Worm (Caenorhabditis elegans) whole organism, L1 larva: ENCODE results near the gene ugt-13.

Experiments used
- C16A3.4 ChIP-seq: fragments of 150-350 bp; optimal IDR thresholded peaks from 2 replicates; lab custom pipeline; 2014; ENCODE audit warnings: missing biosample characterization, missing genetic modification characterization
- C34B4.2 ChIP-seq: sonication (generic microtip); optimal IDR thresholded peaks from 2 replicates; lab custom pipeline; 2017; ENCODE audit warnings: mild to moderate bottlenecking, missing genetic modification characterization, missing compliant biosample characterization
- aly-2 ChIP-seq: fragments of 150-350 bp; optimal IDR thresholded peaks from 2 replicates; lab custom pipeline; 2014; ENCODE audit warnings: missing biosample characterization, missing genetic modification characterization
- ama-1 ChIP-seq: fragments of 150-350 bp; optimal IDR thresholded peaks from 2 replicates; lab custom pipeline; 2014
- blmp-1 ChIP-seq: fragments of 150-350 bp; optimal IDR thresholded peaks from 2 replicates; lab custom pipeline; 2014; ENCODE audit warnings: missing biosample characterization, missing genetic modification characterization
- ceh-88 ChIP-seq: fragments of 200-800 bp; sonication (Bioruptor generic); IDR thresholded peaks from 2 replicates; pipeline ENCODE4 v1.3.6; 2022; ENCODE audit warnings: missing genetic modification characterization, missing compliant biosample characterization
- ceh-90 ChIP-seq: sonication (generic microtip); optimal IDR thresholded peaks from 2 replicates; lab custom pipeline; 2016; ENCODE audit warnings: missing genetic modification characterization, missing compliant biosample characterization
- dpl-1 ChIP-seq, 3 experiments: fragments of 150-350 bp in 2 of 3; sonication (generic microtip) in 1 of 3; optimal IDR thresholded peaks; 2 replicates each; lab custom pipeline; 2014 to 2017; ENCODE audit warnings: missing biosample characterization in 3 of 3, missing genetic modification characterization in 3 of 3, missing genetic modification reagents in 3 of 3
- dsc-1 ChIP-seq: sonication (generic microtip); optimal IDR thresholded peaks from 2 replicates; lab custom pipeline; 2016; ENCODE audit warnings: mild to moderate bottlenecking, missing genetic modification characterization, missing compliant biosample characterization
- efl-1 ChIP-seq, 4 experiments: fragments of 150-350 bp; optimal IDR thresholded peaks in 3 of 4; peaks in 1 of 4; 1 replicate in 1 of 4; 2 replicates in 3 of 4; lab custom pipeline; 2014; ENCODE audit warnings: missing biosample characterization in 2 of 4, missing genetic modification characterization in 2 of 4, missing genetic modification reagents in 2 of 4
- egl-13 ChIP-seq: sonication (generic microtip); optimal IDR thresholded peaks from 2 replicates; lab custom pipeline; 2016; ENCODE audit warnings: missing genotype, missing genetic modification reagents, missing genetic modification characterization, missing compliant biosample characterization
- elt-3 ChIP-seq, 6 experiments: fragments of 150-350 bp in 1 of 6; sonication (generic microtip); optimal IDR thresholded peaks; 2 replicates each; lab custom pipeline; 2017 to 2018; ENCODE audit warnings: missing biosample characterization in 6 of 6, missing genetic modification characterization in 6 of 6, inconsistent platforms in 1 of 6
- fkh-10 ChIP-seq: sonication (generic microtip); optimal IDR thresholded peaks from 2 replicates; lab custom pipeline; 2017; ENCODE audit warnings: missing biosample characterization, missing genetic modification reagents, missing genetic modification characterization
- fkh-8 ChIP-seq: sonication (generic microtip); optimal IDR thresholded peaks from 2 replicates; lab custom pipeline; 2016; ENCODE audit warnings: mild to moderate bottlenecking, missing genetic modification characterization, missing compliant biosample characterization
- fos-1 ChIP-seq: fragments of 150-350 bp; optimal IDR thresholded peaks from 2 replicates; lab custom pipeline; 2014; ENCODE audit warnings: missing biosample characterization, missing genetic modification characterization
- lin-14 ChIP-seq: fragments of 200-800 bp; sonication (Bioruptor generic); optimal IDR thresholded peaks from 2 replicates; lab custom pipeline; 2018; ENCODE audit warnings: mild to moderate bottlenecking, missing genetic modification characterization, moderate library complexity, missing compliant biosample characterization
- lin-35 ChIP-seq, 2 experiments: fragments of 150-350 bp; optimal IDR thresholded peaks; 2 replicates each; lab custom pipeline; 2014; ENCODE audit warnings: missing biosample characterization in 2 of 2, missing genetic modification characterization in 2 of 2, missing genetic modification reagents in 2 of 2
- lir-3 ChIP-seq: sonication (generic microtip); optimal IDR thresholded peaks from 2 replicates; lab custom pipeline; 2016; ENCODE audit warnings: mild to moderate bottlenecking, missing genetic modification characterization, moderate library complexity, missing compliant biosample characterization; ENCODE audit not compliant: poor library complexity
- lsy-2 ChIP-seq, 2 experiments: fragments of 150-350 bp; optimal IDR thresholded peaks; 2 replicates each; lab custom pipeline; 2014; ENCODE audit warnings: missing biosample characterization in 2 of 2, missing genetic modification characterization in 2 of 2
- mab-9 ChIP-seq: fragments of 200-800 bp; sonication (Bioruptor generic); IDR thresholded peaks from 2 replicates; pipeline ENCODE4 v1.3.6; 2022; ENCODE audit warnings: missing genetic modification reagents, missing genetic modification characterization, missing compliant biosample characterization
- mdl-1 ChIP-seq, 2 experiments: fragments of 150-350 bp; optimal IDR thresholded peaks; 2 replicates each; lab custom pipeline; 2014 to 2017; ENCODE audit warnings: missing biosample characterization in 2 of 2, missing genetic modification characterization in 2 of 2, inconsistent platforms in 1 of 2
- mef-2 ChIP-seq: fragments of 150-350 bp; optimal IDR thresholded peaks from 2 replicates; lab custom pipeline; 2014; ENCODE audit warnings: missing biosample characterization, missing genetic modification characterization
- mep-1 ChIP-seq: fragments of 150-350 bp; optimal IDR thresholded peaks from 2 replicates; lab custom pipeline; 2014; ENCODE audit warnings: missing biosample characterization, missing genetic modification characterization
- nhr-19 ChIP-seq: fragments of 200-800 bp; sonication (Bioruptor generic); conservative IDR thresholded peaks from 2 replicates; pipeline ENCODE4 v1.3.6; 2022; ENCODE audit warnings: missing genetic modification characterization, missing compliant biosample characterization
- nhr-20 ChIP-seq: sonication (generic microtip); optimal IDR thresholded peaks from 2 replicates; lab custom pipeline; 2016; ENCODE audit warnings: mild to moderate bottlenecking, missing genetic modification characterization, missing compliant biosample characterization
- nhr-28 ChIP-seq: fragments of 150-350 bp; optimal IDR thresholded peaks from 2 replicates; lab custom pipeline; 2014; ENCODE audit warnings: missing biosample characterization, missing genetic modification characterization
- nhr-47 ChIP-seq: sonication (generic microtip); optimal IDR thresholded peaks from 2 replicates; lab custom pipeline; 2016; ENCODE audit warnings: mild to moderate bottlenecking, missing genetic modification characterization, moderate library complexity, missing compliant biosample characterization
- nhr-71 ChIP-seq: sonication (generic microtip); optimal IDR thresholded peaks from 2 replicates; lab custom pipeline; 2016; ENCODE audit warnings: mild to moderate bottlenecking, missing genetic modification characterization, moderate library complexity, missing compliant biosample characterization
- nhr-77 ChIP-seq: fragments of 150-350 bp; optimal IDR thresholded peaks from 2 replicates; lab custom pipeline; 2014; ENCODE audit warnings: missing biosample characterization, missing genetic modification characterization
- nhr-85 ChIP-seq: sonication (generic microtip); peaks from one replicate; lab custom pipeline; 2016; ENCODE audit warnings: missing genetic modification characterization, inconsistent platforms, missing compliant biosample characterization
- nhr-90 ChIP-seq: sonication (generic microtip); optimal IDR thresholded peaks from 2 replicates; lab custom pipeline; 2016; ENCODE audit warnings: mild to moderate bottlenecking, missing genetic modification characterization, missing compliant biosample characterization; ENCODE audit not compliant: poor library complexity
- skn-1 ChIP-seq: fragments of 150-350 bp; optimal IDR thresholded peaks from 2 replicates; lab custom pipeline; 2014; ENCODE audit warnings: missing biosample characterization, missing genetic modification characterization
- snpc-4 ChIP-seq: fragments of 150-350 bp; optimal IDR thresholded peaks from 2 replicates; lab custom pipeline; 2014; ENCODE audit warnings: missing biosample characterization, missing genetic modification characterization
- snu-23 ChIP-seq: sonication (generic microtip); optimal IDR thresholded peaks from 2 replicates; lab custom pipeline; 2016; ENCODE audit warnings: missing genetic modification characterization, missing compliant biosample characterization
- sox-4 ChIP-seq: sonication (generic microtip); optimal IDR thresholded peaks from 2 replicates; lab custom pipeline; 2016; ENCODE audit warnings: missing genetic modification characterization, missing compliant biosample characterization
- sptf-1 ChIP-seq: fragments of 150-350 bp; optimal IDR thresholded peaks from 2 replicates; lab custom pipeline; 2014; ENCODE audit warnings: missing biosample characterization, missing genetic modification characterization
- tbx-2 ChIP-seq: sonication (generic microtip); optimal IDR thresholded peaks from 2 replicates; lab custom pipeline; 2016; ENCODE audit warnings: missing genetic modification characterization, missing compliant biosample characterization
- tlp-1 ChIP-seq: fragments of 150-350 bp; optimal IDR thresholded peaks from 2 replicates; lab custom pipeline; 2014; ENCODE audit warnings: missing biosample characterization, missing genetic modification characterization
- unc-30 ChIP-seq: sonication (generic microtip); optimal IDR thresholded peaks from 2 replicates; lab custom pipeline; 2017; ENCODE audit warnings: missing biosample characterization, missing genetic modification characterization
- unc-98 ChIP-seq: fragments of 200-800 bp; sonication (Bioruptor generic); IDR thresholded peaks from 2 replicates; pipeline ENCODE4 v1.3.6; 2022; ENCODE audit warnings: missing genetic modification characterization, missing compliant biosample characterization
- vab-15 ChIP-seq: sonication (generic microtip); optimal IDR thresholded peaks from 2 replicates; lab custom pipeline; 2017; ENCODE audit warnings: missing genotype, mild to moderate bottlenecking, missing genetic modification characterization, missing compliant biosample characterization
- zip-4 ChIP-seq: fragments of 200-800 bp; sonication (Bioruptor generic); optimal IDR thresholded peaks from 2 replicates; lab custom pipeline; 2018; ENCODE audit warnings: mild to moderate bottlenecking, missing genetic modification characterization, moderate library complexity, missing compliant biosample characterization
- ztf-4 ChIP-seq: fragments of 150-350 bp; optimal IDR thresholded peaks from 2 replicates; lab custom pipeline; 2014; ENCODE audit warnings: missing biosample characterization, missing genetic modification characterization

Gene ugt-13

DNA sequence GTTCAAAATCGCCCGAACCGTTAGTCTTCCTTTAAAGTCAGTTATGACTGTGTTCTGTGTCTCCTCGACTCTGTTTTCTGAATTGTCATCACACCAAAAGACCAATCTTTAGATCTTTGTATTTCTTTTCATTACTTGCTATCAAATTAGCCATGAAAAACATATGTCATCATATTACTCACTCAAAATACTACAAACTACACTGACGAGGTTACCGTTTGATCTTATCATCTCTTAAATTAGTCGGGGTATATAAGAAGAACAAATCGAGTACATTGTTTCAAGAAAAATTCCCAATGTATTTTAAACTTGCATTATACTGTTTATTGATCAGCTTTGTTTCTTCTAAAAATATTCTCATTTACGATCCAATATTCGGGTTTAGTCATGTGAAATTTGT is at the start of gene ugt-13:
Gene ugt-13 (plus strand): TSS at position 294 of the 400 bp plus-strand sequence.
- TF ChIP-seq skn-1 (tag; lab: Kevin White, UChicago) (peak; percentile 52), vab-15 (no peak), nhr-90 (tag; lab: Kevin White, UChicago) (peak; percentile 35), lsy-2 (tag; optimal IDR thresholded peaks at IDR 0.05; lab: Kevin White, UChicago) (no peak), snu-23 (GFP tag; lab: Kevin White, UChicago) (peak; percentile 48), nhr-20 (tag; lab: Kevin White, UChicago) (peak; percentile 86), mep-1 (no peak), mdl-1 (tag; optimal IDR thresholded peaks at IDR 0.05; lab: Kevin White, UChicago) (no peak), nhr-85 (tag; lab: Kevin White, UChicago) (peak; percentile 90), fos-1 (tag; lab: Kevin White, UChicago) (no peak), nhr-28 (tag; lab: Kevin White, UChicago) (peak; percentile 23), nhr-19 (GFP tag; lab: Robert Waterston, UW) (no peak), lin-14 (GFP tag; lab: Kevin White, UChicago) (peak; percentile 41), unc-98 (no peak), snpc-4 (tag; lab: Kevin White, UChicago) (no peak), tbx-2 (tag; lab: Kevin White, UChicago) (peak; percentile 67), mef-2 (tag; lab: Kevin White, UChicago) (no peak), elt-3 (tag; optimal IDR thresholded peaks at IDR 0.05; lab: Kevin White, UChicago) (peak in 4 of 6 experiments; percentile 30 to 69 (median 49)), lin-35 (GFP tag; optimal IDR thresholded peaks at IDR 0.05; lab: Kevin White, UChicago) (no peak), sox-4 (no peak), ceh-90 (no peak), unc-30 (tag; lab: Kevin White, UChicago) (no peak), nhr-71 (peak; percentile 66)

ce11 chrV:4860525-4860924 is 48.2 kb upstream of the ugt-13 start:
- peak; percentile 22 for TF ChIP-seq egl-13
- peak; percentile 18 for TF ChIP-seq snu-23 (GFP tag; lab: Kevin White, UChicago)
- TF ChIP-seq fkh-8, result peak; percentile 15
- TF ChIP-seq lsy-2 (tag; optimal IDR thresholded peaks at IDR 0.05; lab: Kevin White, UChicago), result peak in 1 of 2 experiments; percentile 13
- TF ChIP-seq ceh-88 (GFP tag; lab: Robert Waterston, UW), result no peak
- peak; percentile 25 for TF ChIP-seq nhr-47 (tag; lab: Kevin White, UChicago)
- peak; percentile 50 for TF ChIP-seq dsc-1 (tag; lab: Kevin White, UChicago)
- TF ChIP-seq efl-1 (optimal IDR thresholded peaks at IDR 0.05; lab: Kevin White, UChicago), result peak; percentile 9 to 15
- peak in 1 of 2 experiments; percentile 78 for TF ChIP-seq efl-1 (GFP tag; optimal IDR thresholded peaks at IDR 0.05 in 1 of 2; lab: Kevin White, UChicago)
- peak; percentile 57 for TF ChIP-seq lin-14 (GFP tag; lab: Kevin White, UChicago)
- TF ChIP-seq C34B4.2, result no peak
- TF ChIP-seq lir-3, result no peak
- TF ChIP-seq nhr-71, result peak; percentile 37

DNA sequence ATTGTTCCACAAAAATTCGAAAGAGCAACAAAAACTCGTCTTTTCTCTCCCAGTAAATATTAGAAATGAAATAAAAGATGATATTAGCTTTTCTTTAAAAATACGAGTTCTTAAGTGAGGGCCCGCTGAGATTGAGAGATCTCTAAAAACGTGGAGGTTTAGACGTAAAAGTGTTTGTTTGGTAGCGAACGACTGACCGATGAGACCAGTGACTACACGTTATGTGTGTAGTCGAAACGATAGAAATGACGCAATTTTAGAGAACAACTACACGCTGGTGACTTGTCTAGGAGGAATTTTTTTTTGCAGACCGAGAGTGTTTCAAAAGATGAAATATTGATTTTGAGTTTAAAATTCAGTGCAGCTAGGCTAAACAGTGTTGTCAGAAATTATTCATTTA is 45.9 kb upstream of the ugt-13 start, which contains the start of gene C37H5.13:
Gene C37H5.13 (minus strand): TSS at position 229 of the 400 bp plus-strand sequence.
- TF ChIP-seq lin-14 (GFP tag; lab: Kevin White, UChicago) (peak; percentile 73), fkh-10 (GFP tag; lab: Kevin White, UChicago) (no peak), C16A3.4 (tag; lab: Kevin White, UChicago) (peak; percentile 1), nhr-71 (peak; percentile 49), skn-1 (tag; lab: Kevin White, UChicago) (no peak), mef-2 (tag; lab: Kevin White, UChicago) (no peak), ama-1 (lab: Kevin White, UChicago) (no peak), nhr-85 (tag; lab: Kevin White, UChicago) (peak; percentile 50), ztf-4 (tag; lab: Kevin White, UChicago) (peak; percentile 18), mep-1 (peak; percentile 21), nhr-20 (tag; lab: Kevin White, UChicago) (peak; percentile 53), aly-2 (tag; lab: Kevin White, UChicago) (no peak), tbx-2 (tag; lab: Kevin White, UChicago) (no peak), snu-23 (GFP tag; lab: Kevin White, UChicago) (peak; percentile 31), tlp-1 (tag; lab: Kevin White, UChicago) (no peak), dpl-1 (GFP tag; optimal IDR thresholded peaks at IDR 0.05; lab: Kevin White, UChicago) (no peak), nhr-77 (tag; lab: Kevin White, UChicago) (peak; percentile 27), blmp-1 (tag; lab: Kevin White, UChicago) (no peak), lin-35 (GFP tag; optimal IDR thresholded peaks at IDR 0.05; lab: Kevin White, UChicago) (peak in 1 of 2 experiments; percentile 32), nhr-19 (GFP tag; lab: Robert Waterston, UW) (no peak), mab-9 (GFP tag; lab: Robert Waterston, UW) (no peak), zip-4 (GFP tag; lab: Kevin White, UChicago) (no peak), sptf-1 (no peak), fkh-8 (no peak)
- TF ChIP-seq, all 84 proteins: peak for 10
